Fruit fly (Drosophila melanogaster): ENCODE measurements around the gene Sas-6.

The Sas-6 gene

DNA sequence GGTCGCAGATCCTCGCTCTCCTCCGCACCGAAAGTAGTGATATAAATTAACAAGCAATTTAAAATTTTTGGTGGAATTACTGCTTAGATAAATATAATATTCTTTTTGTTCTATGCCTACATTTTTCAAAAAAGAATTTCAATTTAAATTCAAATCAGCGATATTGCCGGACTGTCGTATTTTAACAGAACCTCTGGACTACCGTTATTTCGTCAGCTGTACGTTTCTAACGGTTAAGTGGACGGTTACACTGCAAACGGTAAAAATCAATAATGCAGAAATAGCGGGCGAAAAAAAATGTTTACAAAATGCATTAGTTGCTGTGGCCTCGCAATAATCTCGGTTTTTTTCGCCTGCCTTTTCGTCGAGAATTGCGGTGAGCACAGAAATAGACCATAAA is 5.1 kb downstream of the Sas-6 start, which contains the start of gene Tace:
Tace (plus strand) TSS at position 245 of the 400 bp plus-strand sequence.
- no peak for TF ChIP-seq CG33017 (tag; optimal IDR thresholded peaks at IDR 0.05)
- TF ChIP-seq kay (GFP tag; ENCODE audit: borderline replicate concordance): no peak
- TF ChIP-seq ovo (GFP tag; optimal IDR thresholded peaks at IDR 0.05): peak; percentile 9

DNA sequence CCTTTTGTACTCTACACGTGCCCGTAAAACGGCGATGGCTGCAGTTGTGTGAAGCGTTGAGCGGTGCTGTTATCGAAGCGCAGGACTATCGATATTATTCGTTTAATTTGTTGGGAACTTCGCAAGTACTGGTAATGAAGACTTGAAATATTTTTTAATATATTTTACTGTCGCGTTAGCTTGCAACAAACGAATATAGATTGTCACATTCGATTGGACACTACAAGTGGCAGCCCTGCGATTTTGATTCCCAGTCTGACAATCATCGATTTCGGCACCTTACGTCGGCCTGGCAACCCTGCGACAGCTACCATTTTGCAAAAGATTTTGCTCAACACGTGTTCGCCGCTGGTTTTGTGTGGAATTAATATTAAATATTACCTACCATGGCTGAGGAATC is 9.5 kb downstream of the Sas-6 start, which contains the start of the genes Nlp and Nph:
Nlp (plus strand) TSS at position 138 of the 400 bp plus-strand sequence.
Nph (minus strand) TSS at position 214 of the 400 bp plus-strand sequence.
- TF ChIP-seq CG7045 (GFP tag; optimal IDR thresholded peaks at IDR 0.05) (peak; percentile 9), Hr96 (GFP tag; optimal IDR thresholded peaks at IDR 0.05) (peak; percentile 65), toe (GFP tag; optimal IDR thresholded peaks at IDR 0.05) (peak; percentile 68), kay (GFP tag; ENCODE audit: borderline replicate concordance) (no peak), CG7101 (tag; optimal IDR thresholded peaks at IDR 0.05) (peak; percentile 31), CG1620 (GFP tag; optimal IDR thresholded peaks at IDR 0.05) (peak; percentile 47), CG11617 (GFP tag; optimal IDR thresholded peaks at IDR 0.05) (peak; percentile 22), pad (GFP tag; optimal IDR thresholded peaks at IDR 0.05) (peak; percentile 30), cnc (optimal IDR thresholded peaks at IDR 0.05) (no peak), CG33017 (tag; optimal IDR thresholded peaks at IDR 0.05) (no peak), Clk (GFP tag; optimal IDR thresholded peaks at IDR 0.05) (no peak), bab1 (GFP tag; optimal IDR thresholded peaks at IDR 0.05) (peak; percentile 42), CG12768 (GFP tag; optimal IDR thresholded peaks at IDR 0.05) (peak; percentile 36), Mnt (GFP tag; optimal IDR thresholded peaks at IDR 0.05) (peak; percentile 95), cic (GFP tag; optimal IDR thresholded peaks at IDR 0.05) (peak; percentile 13), tj (GFP tag; optimal IDR thresholded peaks at IDR 0.05) (peak; percentile 56), Crg-1 (GFP tag; optimal IDR thresholded peaks at IDR 0.05) (peak; percentile 54), CG14711 (tag; optimal IDR thresholded peaks at IDR 0.05) (peak; percentile 93)

DNA sequence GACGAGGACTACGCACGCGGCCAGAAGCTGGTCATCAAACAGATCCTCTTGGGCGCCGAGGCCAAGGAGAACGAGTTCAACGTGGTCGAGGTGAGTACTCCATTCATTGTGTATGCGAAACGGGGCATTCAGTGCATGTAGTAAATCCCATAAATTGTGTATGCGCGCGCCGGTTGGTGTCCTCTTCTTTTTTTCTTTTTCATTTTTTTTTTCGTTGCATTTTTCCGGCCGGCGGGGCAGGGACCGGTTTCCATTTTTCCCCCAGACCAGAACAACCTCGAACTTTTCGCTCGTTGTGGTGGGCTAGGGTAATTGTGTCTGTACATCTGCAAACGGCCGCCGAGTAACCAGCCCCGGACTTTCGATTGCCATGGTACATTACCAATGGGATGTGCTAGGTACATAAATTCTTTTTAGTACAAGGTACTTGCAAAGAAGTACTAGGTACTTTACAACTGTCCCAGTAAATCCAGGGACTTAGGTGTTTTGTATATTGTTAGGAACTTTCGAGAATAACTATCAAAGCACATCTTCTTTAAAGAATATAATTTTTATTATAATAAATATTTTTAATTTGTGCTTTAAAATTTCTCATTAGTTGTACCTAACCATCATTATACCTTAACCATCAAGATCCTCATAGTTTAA is 10.3 kb downstream of the Sas-6 start:
- TF ChIP-seq Hr96 (GFP tag; optimal IDR thresholded peaks at IDR 0.05) (no peak), Clk (GFP tag; optimal IDR thresholded peaks at IDR 0.05) (no peak), CG14711 (tag; optimal IDR thresholded peaks at IDR 0.05) (no peak), ovo (GFP tag; optimal IDR thresholded peaks at IDR 0.05) (no peak), CG5204 (GFP tag; optimal IDR thresholded peaks at IDR 0.05) (no peak), toe (GFP tag; optimal IDR thresholded peaks at IDR 0.05) (no peak), CG33017 (tag; optimal IDR thresholded peaks at IDR 0.05) (no peak), CG1620 (GFP tag; optimal IDR thresholded peaks at IDR 0.05) (no peak), Mnt (GFP tag; optimal IDR thresholded peaks at IDR 0.05) (no peak), CG12768 (GFP tag; optimal IDR thresholded peaks at IDR 0.05) (no peak), Crg-1 (GFP tag; optimal IDR thresholded peaks at IDR 0.05) (no peak), cnc (optimal IDR thresholded peaks at IDR 0.05) (no peak), CG7045 (GFP tag; optimal IDR thresholded peaks at IDR 0.05) (no peak), tj (GFP tag; optimal IDR thresholded peaks at IDR 0.05) (no peak), CG11617 (GFP tag; optimal IDR thresholded peaks at IDR 0.05) (no peak), cic (GFP tag; optimal IDR thresholded peaks at IDR 0.05) (no peak), CG7101 (tag; optimal IDR thresholded peaks at IDR 0.05) (no peak), pad (GFP tag; optimal IDR thresholded peaks at IDR 0.05) (no peak), bab1 (GFP tag; optimal IDR thresholded peaks at IDR 0.05) (no peak), kay (GFP tag; ENCODE audit: borderline replicate concordance) (no peak)

DNA sequence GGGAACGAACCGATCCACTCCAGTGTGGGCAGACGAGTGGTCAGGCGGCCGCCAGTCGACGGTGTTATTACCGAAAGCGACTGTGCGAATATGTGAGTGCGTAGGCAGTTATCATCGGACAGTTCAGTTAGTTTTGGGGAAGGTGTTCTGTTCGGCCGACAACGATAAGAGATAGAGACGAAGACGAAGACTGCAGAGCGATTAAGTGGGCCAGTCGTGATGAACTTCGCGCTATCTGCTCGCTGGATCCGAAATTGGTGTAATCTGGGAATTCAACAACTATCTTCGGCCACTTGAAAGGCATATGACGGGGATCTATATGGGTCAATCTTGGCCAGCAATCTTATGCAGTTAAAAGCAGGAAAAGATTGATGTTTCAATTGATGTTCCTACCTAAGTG is 14.0 kb downstream of the Sas-6 start, which contains the start of gene CG7912:
CG7912 (minus strand) TSS at position 17 of the 400 bp plus-strand sequence.
- no peak for TF ChIP-seq CG12768 (GFP tag; optimal IDR thresholded peaks at IDR 0.05)
- TF ChIP-seq Crg-1 (GFP tag; optimal IDR thresholded peaks at IDR 0.05): no peak
- no peak for TF ChIP-seq CG5204 (GFP tag; optimal IDR thresholded peaks at IDR 0.05)
- no peak for TF ChIP-seq bab1 (GFP tag; optimal IDR thresholded peaks at IDR 0.05)
- no peak for TF ChIP-seq cnc (optimal IDR thresholded peaks at IDR 0.05)
- no peak for TF ChIP-seq CG11617 (GFP tag; optimal IDR thresholded peaks at IDR 0.05)
- TF ChIP-seq ovo (GFP tag; optimal IDR thresholded peaks at IDR 0.05): no peak
- no peak for TF ChIP-seq toe (GFP tag; optimal IDR thresholded peaks at IDR 0.05)
- no peak for TF ChIP-seq Mnt (GFP tag; optimal IDR thresholded peaks at IDR 0.05)
- TF ChIP-seq Clk (GFP tag; optimal IDR thresholded peaks at IDR 0.05): no peak

DNA sequence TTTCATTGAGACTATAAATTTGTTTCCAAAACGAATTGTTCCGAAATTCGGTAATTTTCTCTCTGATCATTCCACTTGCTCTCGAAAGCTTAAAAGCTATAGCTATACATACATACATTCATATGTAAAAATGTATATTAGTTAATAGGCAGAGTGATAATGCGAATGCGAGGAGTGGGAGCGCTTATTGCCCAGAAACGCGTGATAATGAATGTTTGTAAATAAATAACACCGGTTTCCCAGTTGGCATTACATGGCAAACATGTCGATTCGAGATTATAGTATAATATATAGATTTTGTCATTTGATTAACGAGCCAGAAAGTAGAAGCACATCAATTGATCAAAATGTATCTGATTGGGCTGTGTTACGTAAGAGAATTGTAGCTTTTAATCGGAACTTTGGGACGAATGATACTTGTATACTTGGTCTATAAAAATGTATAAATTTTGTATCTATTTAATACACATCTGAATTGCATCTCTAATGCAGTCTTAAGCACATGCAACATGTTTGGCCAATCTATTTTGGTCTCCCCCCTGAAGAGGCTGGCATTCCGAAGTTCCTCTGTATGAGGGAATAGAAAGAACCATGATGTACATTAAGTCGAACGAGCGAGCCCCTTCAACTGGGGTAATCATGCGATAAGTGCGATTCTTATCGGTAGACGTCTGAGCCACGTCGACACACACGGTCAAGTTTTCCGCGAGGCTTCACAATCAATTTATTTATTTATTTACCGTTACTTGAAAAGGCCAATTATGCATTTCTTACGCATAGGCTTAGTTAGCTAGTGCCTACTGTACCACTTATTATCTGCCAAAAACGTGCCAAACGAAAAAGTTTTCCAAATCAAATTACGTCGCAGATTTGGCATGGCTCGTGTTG is 17.7 kb downstream of the Sas-6 start:
- TF ChIP-seq bab1 (GFP tag; optimal IDR thresholded peaks at IDR 0.05): no peak
- TF ChIP-seq CG7045 (GFP tag; optimal IDR thresholded peaks at IDR 0.05): peak; percentile 16
- TF ChIP-seq ovo (GFP tag; optimal IDR thresholded peaks at IDR 0.05): peak; percentile 17
- peak; percentile 13 for TF ChIP-seq pad (GFP tag; optimal IDR thresholded peaks at IDR 0.05)
- TF ChIP-seq CG14711 (tag; optimal IDR thresholded peaks at IDR 0.05): no peak
- TF ChIP-seq Mnt (GFP tag; optimal IDR thresholded peaks at IDR 0.05): peak; percentile 35
- TF ChIP-seq cic (GFP tag; optimal IDR thresholded peaks at IDR 0.05): peak; percentile 87
- peak; percentile 30 for TF ChIP-seq CG11617 (GFP tag; optimal IDR thresholded peaks at IDR 0.05)
- TF ChIP-seq toe (GFP tag; optimal IDR thresholded peaks at IDR 0.05): no peak
- no peak for TF ChIP-seq CG33017 (tag; optimal IDR thresholded peaks at IDR 0.05)
- peak; percentile 22 for TF ChIP-seq tj (GFP tag; optimal IDR thresholded peaks at IDR 0.05)
- TF ChIP-seq Crg-1 (GFP tag; optimal IDR thresholded peaks at IDR 0.05): peak; percentile 8
- TF ChIP-seq CG7101 (tag; optimal IDR thresholded peaks at IDR 0.05): peak; percentile 1
- TF ChIP-seq kay (GFP tag; ENCODE audit: borderline replicate concordance): no peak
- TF ChIP-seq CG12768 (GFP tag; optimal IDR thresholded peaks at IDR 0.05): peak; percentile 37
- TF ChIP-seq Hr96 (GFP tag; optimal IDR thresholded peaks at IDR 0.05): no peak
- no peak for TF ChIP-seq cnc (optimal IDR thresholded peaks at IDR 0.05)
- no peak for TF ChIP-seq CG1620 (GFP tag; optimal IDR thresholded peaks at IDR 0.05)

All from whole organism, adult.